Fruit fly (Drosophila melanogaster) whole organism, prepupa: ENCODE results near the gene CG31549.
A peak's percentile ranks its signal among the peaks of the same experiment; 100 is the strongest.

Source experiments
- CG10631 ChIP-seq: fragments of 200-800 bp; sonication (Bioruptor generic); optimal IDR thresholded peaks from 2 replicates; lab custom pipeline; 2016; ENCODE audit warnings: missing biosample characterization, missing genetic modification characterization
- CG10669 ChIP-seq: fragments of 200-800 bp; sonication (Bioruptor generic); optimal IDR thresholded peaks from 3 replicates; lab custom pipeline; 2018; ENCODE audit warnings: missing biosample characterization, mild to moderate bottlenecking, missing genetic modification characterization, moderate library complexity
- CG11762 ChIP-seq: fragments of 200-800 bp; sonication (Bioruptor generic); optimal IDR thresholded peaks from 3 replicates; lab custom pipeline; 2016; ENCODE audit warnings: missing biosample characterization, missing genetic modification characterization; ENCODE audit not compliant: insufficient read depth
- CG15336 ChIP-seq: fragments of 200-800 bp; sonication (Bioruptor generic); IDR thresholded peaks from 2 replicates; pipeline ENCODE4 v1.3.6; 2022; ENCODE audit warnings: missing biosample characterization, missing genetic modification characterization
- CG16779 ChIP-seq: fragments of 200-800 bp; sonication (Bioruptor generic); optimal IDR thresholded peaks from 3 replicates; lab custom pipeline; 2017; ENCODE audit warnings: missing biosample characterization, mild to moderate bottlenecking, missing genetic modification characterization
- CG3032 ChIP-seq: fragments of 200-800 bp; optimal IDR thresholded peaks from 2 replicates; lab custom pipeline; 2019; ENCODE audit warnings: missing biosample characterization, mild to moderate bottlenecking, missing genetic modification characterization, moderate library complexity
- CG31627 ChIP-seq: fragments of 200-800 bp; sonication (Bioruptor generic); optimal IDR thresholded peaks from 3 replicates; lab custom pipeline; 2016; ENCODE audit warnings: missing biosample characterization, missing genetic modification characterization
- CG32006 ChIP-seq: fragments of 200-800 bp; sonication (Bioruptor generic); optimal IDR thresholded peaks from 3 replicates; lab custom pipeline; 2017; ENCODE audit warnings: missing biosample characterization, mild to moderate bottlenecking, missing genetic modification characterization
- CG34406 ChIP-seq: fragments of 200-800 bp; sonication (Bioruptor generic); optimal IDR thresholded peaks from 3 replicates; lab custom pipeline; 2016; ENCODE audit warnings: missing biosample characterization, missing genetic modification characterization
- CG3919 ChIP-seq: fragments of 200-800 bp; sonication (Bioruptor generic); optimal IDR thresholded peaks from 3 replicates; lab custom pipeline; 2016; ENCODE audit warnings: missing biosample characterization, missing genetic modification characterization
- CG6792 ChIP-seq: fragments of 200-800 bp; sonication (Bioruptor generic); optimal IDR thresholded peaks from 3 replicates; lab custom pipeline; 2016; ENCODE audit warnings: missing biosample characterization, missing genetic modification characterization
- CG6808 ChIP-seq: fragments of 200-800 bp; sonication (Bioruptor generic); optimal IDR thresholded peaks from 3 replicates; lab custom pipeline; 2017; ENCODE audit warnings: missing biosample characterization, missing genetic modification characterization, mild to moderate bottlenecking, moderate library complexity, missing genetic modification reagents
- CG6854 ChIP-seq: fragments of 200-800 bp; sonication (Bioruptor generic); optimal IDR thresholded peaks from 2 replicates; lab custom pipeline; 2017; ENCODE audit warnings: missing biosample characterization, mild to moderate bottlenecking, missing genetic modification characterization
- CG7368 ChIP-seq: fragments of 200-800 bp; sonication (Bioruptor generic); optimal IDR thresholded peaks from 3 replicates; lab custom pipeline; 2016; ENCODE audit warnings: missing biosample characterization, missing genetic modification characterization
- CG9139 ChIP-seq: fragments of 200-800 bp; sonication (Bioruptor generic); optimal IDR thresholded peaks from 3 replicates; lab custom pipeline; 2017; ENCODE audit warnings: missing biosample characterization, mild to moderate bottlenecking, missing genetic modification characterization
- Eip75B ChIP-seq: fragments of 200-800 bp; sonication (Bioruptor generic); optimal IDR thresholded peaks from 3 replicates; lab custom pipeline; 2016; ENCODE audit warnings: missing biosample characterization, missing genetic modification characterization
- Eip78C ChIP-seq: fragments of 200-800 bp; sonication (Bioruptor generic); peaks from one replicate; lab custom pipeline; 2016; ENCODE audit warnings: missing biosample characterization, missing genetic modification characterization
- Ets21C ChIP-seq: fragments of 200-800 bp; sonication (Bioruptor generic); optimal IDR thresholded peaks from 3 replicates; lab custom pipeline; 2016; ENCODE audit warnings: missing biosample characterization, missing genetic modification characterization
- Ets96B ChIP-seq: fragments of 200-800 bp; optimal IDR thresholded peaks from 2 replicates; lab custom pipeline; 2019; ENCODE audit warnings: missing biosample characterization, mild to moderate bottlenecking, missing genetic modification characterization, moderate library complexity
- Gug ChIP-seq: fragments of 200-800 bp; sonication (Bioruptor generic); IDR thresholded peaks from 2 replicates; pipeline ENCODE4 v1.3.6; 2022; ENCODE audit warnings: missing biosample characterization, missing genetic modification characterization
- Hr38 ChIP-seq: sonication (Bioruptor generic); optimal IDR thresholded peaks from 2 replicates; lab custom pipeline; 2016; ENCODE audit warnings: missing biosample characterization, missing genetic modification characterization
- Hr39 ChIP-seq: fragments of 200-800 bp; sonication (Bioruptor generic); optimal IDR thresholded peaks from 2 replicates; lab custom pipeline; 2016; ENCODE audit warnings: missing biosample characterization, missing genetic modification characterization
- Hr4 ChIP-seq: fragments of 200-800 bp; sonication (Bioruptor generic); optimal IDR thresholded peaks from 3 replicates; lab custom pipeline; 2016; ENCODE audit warnings: missing biosample characterization, missing genetic modification characterization
- Lpt ChIP-seq: fragments of 200-800 bp; sonication (Bioruptor generic); optimal IDR thresholded peaks from 3 replicates; lab custom pipeline; 2016; ENCODE audit warnings: missing biosample characterization, missing genetic modification characterization
- Met ChIP-seq: fragments of 200-800 bp; sonication (Bioruptor generic); optimal IDR thresholded peaks from 3 replicates; lab custom pipeline; 2016; ENCODE audit warnings: missing biosample characterization, missing genetic modification characterization
- OdsH ChIP-seq: fragments of 200-800 bp; sonication (Bioruptor generic); optimal IDR thresholded peaks from 3 replicates; lab custom pipeline; 2016; ENCODE audit warnings: missing biosample characterization, missing genetic modification characterization
- Smox ChIP-seq: fragments of 200-800 bp; sonication (Bioruptor generic); optimal IDR thresholded peaks from 3 replicates; lab custom pipeline; 2016; ENCODE audit warnings: missing biosample characterization, missing genetic modification characterization
- Sox102F ChIP-seq: fragments of 200-800 bp; sonication (Bioruptor generic); optimal IDR thresholded peaks from 2 replicates; lab custom pipeline; 2016; ENCODE audit warnings: missing biosample characterization, mild to moderate bottlenecking, missing genetic modification characterization
- Sox14 ChIP-seq: fragments of 200-800 bp; sonication (Bioruptor generic); optimal IDR thresholded peaks from 3 replicates; lab custom pipeline; 2016; ENCODE audit warnings: missing biosample characterization, missing genetic modification characterization
- Sox15 ChIP-seq: fragments of 200-800 bp; sonication (Bioruptor generic); optimal IDR thresholded peaks from 3 replicates; lab custom pipeline; 2016; ENCODE audit warnings: missing biosample characterization, missing genetic modification characterization
- achi ChIP-seq: fragments of 200-800 bp; sonication (Bioruptor generic); optimal IDR thresholded peaks from 3 replicates; lab custom pipeline; 2016; ENCODE audit warnings: missing biosample characterization, missing genetic modification characterization
- acj6 ChIP-seq: fragments of 200-800 bp; sonication (Bioruptor generic); optimal IDR thresholded peaks from 3 replicates; lab custom pipeline; 2016; ENCODE audit warnings: missing biosample characterization, missing genetic modification characterization
- cyc ChIP-seq: fragments of 200-800 bp; sonication (Bioruptor generic); optimal IDR thresholded peaks from 3 replicates; lab custom pipeline; 2016; ENCODE audit warnings: missing biosample characterization, missing genetic modification characterization
- dac ChIP-seq: fragments of 200-800 bp; sonication (Bioruptor generic); optimal IDR thresholded peaks from 2 replicates; lab custom pipeline; 2017; ENCODE audit warnings: missing biosample characterization, mild to moderate bottlenecking, missing genetic modification characterization
- dsx ChIP-seq: fragments of 200-800 bp; optimal IDR thresholded peaks from 3 replicates; lab custom pipeline; 2019; ENCODE audit warnings: missing biosample characterization, mild to moderate bottlenecking, missing genetic modification characterization, moderate library complexity; ENCODE audit not compliant: poor library complexity, severe bottlenecking
- eg ChIP-seq: fragments of 200-800 bp; sonication (Bioruptor generic); IDR thresholded peaks from 3 replicates; pipeline ENCODE4 v1.3.6; 2022; ENCODE audit warnings: missing biosample characterization, missing genetic modification characterization
- esn ChIP-seq: fragments of 200-800 bp; sonication (Bioruptor generic); optimal IDR thresholded peaks from 2 replicates; lab custom pipeline; 2016; ENCODE audit warnings: missing biosample characterization, mild to moderate bottlenecking, missing genetic modification characterization, moderate library complexity
- fd59A ChIP-seq: fragments of 200-800 bp; sonication (Bioruptor generic); optimal IDR thresholded peaks from 2 replicates; lab custom pipeline; 2017; ENCODE audit warnings: missing biosample characterization, mild to moderate bottlenecking, missing genetic modification characterization, missing genetic modification reagents
- fd85E ChIP-seq: fragments of 200-800 bp; sonication (Bioruptor generic); optimal IDR thresholded peaks from 3 replicates; lab custom pipeline; 2016; ENCODE audit warnings: missing biosample characterization, missing genetic modification characterization
- fkh ChIP-seq: fragments of 200-800 bp; sonication (Bioruptor generic); optimal IDR thresholded peaks from 3 replicates; lab custom pipeline; 2017; ENCODE audit warnings: missing biosample characterization, mild to moderate bottlenecking, missing genetic modification characterization, moderate library complexity
- lz ChIP-seq: fragments of 200-800 bp; sonication (Bioruptor generic); optimal IDR thresholded peaks from 3 replicates; lab custom pipeline; 2016; ENCODE audit warnings: missing biosample characterization, missing genetic modification characterization
- net ChIP-seq: fragments of 200-800 bp; sonication (Bioruptor generic); optimal IDR thresholded peaks from 3 replicates; lab custom pipeline; 2016; ENCODE audit warnings: missing biosample characterization, missing genetic modification characterization
- pdm3 ChIP-seq: fragments of 200-800 bp; sonication (Bioruptor generic); optimal IDR thresholded peaks from 3 replicates; lab custom pipeline; 2016; ENCODE audit warnings: missing biosample characterization, missing genetic modification characterization
- salr ChIP-seq, 2 experiments: fragments of 200-800 bp; sonication (Bioruptor generic); optimal IDR thresholded peaks; 3 replicates each; lab custom pipeline; 2016 to 2018; ENCODE audit warnings: missing biosample characterization in 2 of 2, missing genetic modification characterization in 2 of 2, mild to moderate bottlenecking in 1 of 2
- ss ChIP-seq, 2 experiments: fragments of 200-800 bp; sonication (Bioruptor generic); optimal IDR thresholded peaks; 2 replicates in 1 of 2; 3 replicates in 1 of 2; lab custom pipeline; 2017 to 2018; ENCODE audit warnings: mild to moderate bottlenecking in 2 of 2, missing biosample characterization in 2 of 2, missing genetic modification characterization in 2 of 2, moderate library complexity in 1 of 2
- svp ChIP-seq: fragments of 200-800 bp; sonication (Bioruptor generic); peaks from one replicate; lab custom pipeline; 2016; ENCODE audit warnings: missing biosample characterization, missing genetic modification characterization
- vri ChIP-seq: fragments of 200-800 bp; sonication (Bioruptor generic); optimal IDR thresholded peaks from 3 replicates; lab custom pipeline; 2016; ENCODE audit warnings: missing biosample characterization, mild to moderate bottlenecking, missing genetic modification characterization

Gene CG31549

DNA sequence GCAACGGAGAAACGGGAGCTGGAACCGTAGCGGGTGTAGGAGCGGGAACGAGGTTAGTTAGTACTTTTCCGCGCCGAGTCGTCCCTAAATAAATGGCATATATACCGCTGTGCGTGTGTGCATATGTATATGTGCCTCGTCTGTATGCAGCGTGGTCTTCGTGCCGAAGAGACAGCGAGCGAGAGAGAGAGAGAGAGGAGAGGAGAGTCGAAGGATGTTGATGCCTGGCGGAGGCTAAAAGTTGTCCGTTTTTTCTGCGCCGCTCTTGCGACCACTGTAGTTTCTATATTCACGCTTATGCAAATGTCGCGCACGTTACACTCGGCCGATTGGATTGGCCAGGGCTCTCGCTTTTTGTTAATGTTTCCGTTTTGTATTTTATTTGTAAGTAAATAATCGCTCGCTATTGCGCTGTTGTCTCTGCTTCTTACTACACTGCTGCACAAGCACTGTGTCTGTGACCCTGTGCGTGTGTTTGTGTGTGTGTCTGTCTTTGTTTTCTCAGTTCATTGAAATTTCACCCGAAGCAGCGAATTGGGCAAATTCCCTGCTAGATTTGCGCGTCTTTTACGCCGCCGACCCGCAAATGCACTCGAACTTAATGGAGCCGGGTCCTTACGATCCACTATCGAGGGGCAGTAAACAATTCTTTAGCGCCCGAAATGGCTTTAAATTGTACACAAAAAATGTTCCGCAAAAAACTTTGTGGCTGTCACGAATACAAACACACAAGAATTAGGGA, 19.4 kb upstream of the CG31549 start, which contains the start of gene Rga:
Gene Rga (minus strand): TSS at position 741 of the 742 bp plus-strand sequence.
- no peak for TF ChIP-seq eg (GFP tag; lab: Robert Waterston, UW)
- TF ChIP-seq OdsH: no peak
- TF ChIP-seq fkh: no peak
- TF ChIP-seq CG6854: peak; percentile 22
- TF ChIP-seq CG16779 (tag; lab: Kevin White, UChicago): no peak
- no peak for TF ChIP-seq acj6 (GFP tag; lab: Kevin White, UChicago)
- no peak for TF ChIP-seq Sox102F
- TF ChIP-seq salr (GFP tag; optimal IDR thresholded peaks at IDR 0.05; lab: Kevin White, UChicago): no peak
- TF ChIP-seq Gug (GFP tag; lab: Robert Waterston, UW): no peak
- peak; percentile 28 for TF ChIP-seq fd85E
- no peak for TF ChIP-seq cyc (GFP tag; lab: Kevin White, UChicago)
- no peak for TF ChIP-seq pdm3 (GFP tag; lab: Kevin White, UChicago)
- no peak for TF ChIP-seq Met
- peak; percentile 31 for TF ChIP-seq vri (GFP tag; lab: Kevin White, UChicago)
- TF ChIP-seq Hr4 (GFP tag; lab: Kevin White, UChicago): no peak
- TF ChIP-seq CG32006 (GFP tag; lab: Kevin White, UChicago): no peak
- TF ChIP-seq Sox14 (GFP tag; lab: Kevin White, UChicago): peak; percentile 67
- no peak for TF ChIP-seq Hr38 (GFP tag; lab: Kevin White, UChicago)
- TF ChIP-seq Eip75B: no peak
- no peak for TF ChIP-seq net (GFP tag; lab: Kevin White, UChicago)
- no peak for TF ChIP-seq Smox (GFP tag; lab: Kevin White, UChicago)
- TF ChIP-seq CG31627 (GFP tag; lab: Kevin White, UChicago): no peak
- no peak for TF ChIP-seq fd59A
- TF ChIP-seq CG10631: no peak
- no peak for TF ChIP-seq CG6792 (GFP tag; lab: Kevin White, UChicago)
- TF ChIP-seq Sox15 (GFP tag; lab: Kevin White, UChicago): no peak
- peak; percentile 86 for TF ChIP-seq svp (GFP tag; lab: Kevin White, UChicago)
- TF ChIP-seq lz (GFP tag; lab: Kevin White, UChicago): no peak
- TF ChIP-seq CG3032 (tag; lab: Kevin White, UChicago): no peak
- no peak for TF ChIP-seq Lpt (GFP tag; lab: Kevin White, UChicago)
- TF ChIP-seq CG7368 (GFP tag; lab: Kevin White, UChicago): no peak
- TF ChIP-seq CG9139 (GFP tag; lab: Kevin White, UChicago): peak; percentile 54
- TF ChIP-seq esn (GFP tag; lab: Kevin White, UChicago): no peak
- peak; percentile 33 to 38 for TF ChIP-seq ss (GFP tag; optimal IDR thresholded peaks at IDR 0.05; lab: Kevin White, UChicago)
- TF ChIP-seq CG34406 (GFP tag; lab: Kevin White, UChicago): no peak
- TF ChIP-seq CG6808 (GFP tag; lab: Kevin White, UChicago): no peak
- TF ChIP-seq dsx (GFP tag; lab: Kevin White, UChicago): no peak
- TF ChIP-seq Eip78C: peak; percentile 48
- no peak for TF ChIP-seq achi (GFP tag; lab: Kevin White, UChicago)
- TF ChIP-seq CG15336: no peak
- no peak for TF ChIP-seq Ets96B (tag; lab: Kevin White, UChicago)
- TF ChIP-seq CG10669 (GFP tag; lab: Kevin White, UChicago): no peak
- no peak for TF ChIP-seq Ets21C (GFP tag; lab: Kevin White, UChicago)
- no peak for TF ChIP-seq dac
- TF ChIP-seq CG11762 (GFP tag; lab: Kevin White, UChicago): no peak
- no peak for TF ChIP-seq CG3919 (GFP tag; lab: Kevin White, UChicago)
- no peak for TF ChIP-seq Hr39 (GFP tag; lab: Kevin White, UChicago)
